Worm (Caenorhabditis elegans): ENCODE measurements around the gene K08B5.1.

DNA sequence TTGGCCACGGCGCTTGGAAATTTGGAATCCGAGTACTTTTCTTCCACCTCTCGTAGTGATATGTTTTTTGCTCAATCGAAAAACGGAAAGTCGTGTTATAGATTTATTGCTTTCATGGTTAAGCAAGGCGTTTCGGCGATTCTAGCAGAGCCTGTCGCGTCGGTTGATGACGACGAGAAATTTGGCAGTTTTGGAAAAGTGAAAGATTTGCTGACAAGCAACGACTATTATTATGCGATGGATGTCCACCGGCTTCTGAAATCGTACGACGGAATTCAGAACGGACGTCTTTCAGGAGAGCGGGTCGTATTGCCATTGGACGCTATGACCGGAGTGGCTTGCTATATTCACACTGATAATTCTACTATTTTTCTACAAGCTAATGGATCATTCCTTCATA, 39.5 kb upstream of the K08B5.1 start:
- TF ChIP-seq fax-1 (tag; optimal IDR thresholded peaks at IDR 0.05) (no peak), pqm-1 (tag; optimal IDR thresholded peaks at IDR 0.05) (no peak), ama-1 (optimal IDR thresholded peaks at IDR 0.05) (no peak), pag-3 (tag; optimal IDR thresholded peaks at IDR 0.05; ENCODE audit: borderline replicate concordance) (no peak), tbx-2 (tag; optimal IDR thresholded peaks at IDR 0.05) (no peak), rnt-1 (tag; optimal IDR thresholded peaks at IDR 0.05) (no peak), pha-4 (tag; optimal IDR thresholded peaks at IDR 0.05) (no peak)

Measured in whole organism, late embryonic.